Worm (Caenorhabditis elegans): ENCODE measurements around the gene popl-7.
A peak's percentile ranks its signal among the peaks of the same experiment; 100 is the strongest.

The popl-7 gene

DNA sequence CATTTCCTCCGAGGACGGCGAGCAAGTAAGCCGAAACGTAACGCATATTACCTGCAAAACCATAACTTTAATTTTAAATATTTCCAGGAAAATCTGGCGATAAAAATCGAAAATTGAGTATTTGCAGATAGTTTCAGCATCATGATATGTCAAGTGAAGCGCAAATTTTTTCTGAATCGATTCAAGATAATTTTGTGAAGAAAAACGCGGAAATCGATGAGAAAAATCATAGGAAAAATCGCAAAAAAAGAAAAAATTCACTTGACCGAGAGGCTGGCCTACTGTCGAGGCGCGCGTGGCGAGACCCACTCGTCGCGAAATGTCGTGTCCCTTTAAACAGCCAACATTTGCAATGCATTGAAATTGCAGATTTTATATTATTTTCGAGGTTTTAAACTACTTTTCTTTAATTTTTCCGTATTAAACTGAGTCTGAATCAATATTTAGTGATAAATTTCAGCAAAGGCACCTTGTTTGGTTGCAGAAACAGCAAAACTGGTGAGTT, at the start of gene popl-7, which contains the start of the genes rla-2 and Y62E10A.24:
popl-7 (plus strand) TSS at position 455 of the 505 bp plus-strand sequence.
rla-2 (minus strand) TSS at position 51 of the 505 bp plus-strand sequence.
Y62E10A.24 (plus strand) TSS at position 476 of the 505 bp plus-strand sequence.
- TF ChIP-seq ceh-48 (tag; optimal IDR thresholded peaks at IDR 0.05) (no peak), ceh-30 (tag; optimal IDR thresholded peaks at IDR 0.05) (no peak), ztf-16 (tag; optimal IDR thresholded peaks at IDR 0.05) (no peak), hlh-8 (tag; optimal IDR thresholded peaks at IDR 0.05) (no peak)

DNA sequence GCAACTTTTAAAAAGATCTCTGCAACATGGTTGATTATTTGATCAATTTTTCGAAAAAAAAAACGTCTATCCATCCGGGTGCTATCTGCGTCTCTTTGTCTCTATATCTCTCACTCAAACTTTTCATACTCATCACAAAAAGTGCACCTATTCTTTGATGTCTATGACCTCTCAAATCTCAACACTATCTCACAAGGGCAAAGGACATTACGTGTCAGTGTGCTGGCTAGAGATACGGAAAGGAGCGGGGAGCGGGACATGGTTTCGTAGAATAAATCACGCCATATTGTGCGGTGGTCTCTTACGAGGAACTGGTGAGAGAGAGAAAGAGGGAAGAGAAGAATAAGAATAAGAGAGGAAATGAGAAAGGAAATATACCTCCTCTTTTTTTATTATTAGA, 48.1 kb upstream of the popl-7 start:
- TF ChIP-seq ceh-45 (GFP tag; IDR thresholded peaks at IDR 0.05) (no peak), pha-4 (tag; optimal IDR thresholded peaks at IDR 0.05) (no peak), ceh-6 (GFP tag; optimal IDR thresholded peaks at IDR 0.05) (no peak), sox-4 (tag; optimal IDR thresholded peaks at IDR 0.05) (no peak), hlh-8 (tag; optimal IDR thresholded peaks at IDR 0.05) (no peak), unc-55 (GFP tag; optimal IDR thresholded peaks at IDR 0.05) (no peak), T23F11.4 (GFP tag; optimal IDR thresholded peaks at IDR 0.05) (no peak), ceh-24 (tag; optimal IDR thresholded peaks at IDR 0.05) (no peak), pax-1 (tag; optimal IDR thresholded peaks at IDR 0.05) (no peak), ttx-3 (tag; optimal IDR thresholded peaks at IDR 0.05) (no peak), dve-1 (tag; optimal IDR thresholded peaks at IDR 0.05) (no peak), Y22D7AL.16 (tag; optimal IDR thresholded peaks at IDR 0.05) (no peak), sox-2 (GFP tag; IDR thresholded peaks at IDR 0.05) (no peak), ceh-2 (tag; optimal IDR thresholded peaks at IDR 0.05) (no peak), pqm-1 (tag; optimal IDR thresholded peaks at IDR 0.05) (no peak), ztf-16 (tag; optimal IDR thresholded peaks at IDR 0.05) (no peak)

DNA sequence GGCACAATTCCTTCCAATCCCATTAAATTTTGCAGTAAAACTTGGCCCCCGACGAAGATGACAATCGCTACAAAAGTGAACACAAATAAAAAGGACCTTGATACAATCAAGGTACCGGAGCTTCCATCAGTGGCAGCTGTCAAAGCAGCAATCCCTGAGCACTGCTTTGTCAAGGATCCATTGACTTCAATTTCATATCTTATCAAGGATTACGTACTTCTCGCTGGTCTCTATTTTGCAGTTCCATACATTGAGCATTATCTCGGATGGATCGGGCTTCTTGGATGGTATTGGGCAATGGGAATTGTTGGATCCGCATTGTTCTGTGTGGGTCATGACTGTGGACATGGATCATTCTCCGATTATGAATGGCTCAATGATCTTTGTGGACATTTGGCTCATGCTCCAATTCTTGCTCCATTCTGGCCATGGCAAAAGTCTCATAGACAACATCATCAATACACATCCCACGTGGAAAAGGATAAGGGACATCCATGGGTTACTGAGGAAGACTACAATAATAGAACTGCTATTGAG, 46.6 kb upstream of the popl-7 start, which contains the start of gene fat-2:
fat-2 (plus strand) TSS at position 51 of the 537 bp plus-strand sequence.
- TF ChIP-seq ceh-45 (GFP tag; IDR thresholded peaks at IDR 0.05) (no peak), ceh-24 (tag; optimal IDR thresholded peaks at IDR 0.05) (no peak)

DNA sequence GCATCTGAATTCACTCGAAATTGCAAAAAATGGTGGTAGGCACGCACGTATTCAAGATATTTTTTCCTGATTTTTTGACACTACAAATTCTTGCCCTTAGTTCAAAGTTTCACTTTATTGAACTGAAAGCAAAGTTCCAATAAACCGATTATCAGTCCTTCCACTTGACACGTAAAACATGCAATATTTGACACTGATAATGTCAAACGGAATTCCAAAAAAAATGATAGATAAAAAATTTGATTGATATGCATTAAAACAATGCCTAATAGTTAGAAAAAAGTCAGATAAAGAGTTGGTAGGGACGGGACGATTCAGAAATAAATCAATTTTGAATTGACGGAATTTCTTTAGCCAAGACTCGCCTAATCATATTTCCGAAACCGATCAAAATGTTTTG, 43.4 kb upstream of the popl-7 start:
- TF ChIP-seq tbx-7 (tag; optimal IDR thresholded peaks at IDR 0.05) (no peak), elt-2 (tag; optimal IDR thresholded peaks at IDR 0.05) (peak; percentile 50)

DNA sequence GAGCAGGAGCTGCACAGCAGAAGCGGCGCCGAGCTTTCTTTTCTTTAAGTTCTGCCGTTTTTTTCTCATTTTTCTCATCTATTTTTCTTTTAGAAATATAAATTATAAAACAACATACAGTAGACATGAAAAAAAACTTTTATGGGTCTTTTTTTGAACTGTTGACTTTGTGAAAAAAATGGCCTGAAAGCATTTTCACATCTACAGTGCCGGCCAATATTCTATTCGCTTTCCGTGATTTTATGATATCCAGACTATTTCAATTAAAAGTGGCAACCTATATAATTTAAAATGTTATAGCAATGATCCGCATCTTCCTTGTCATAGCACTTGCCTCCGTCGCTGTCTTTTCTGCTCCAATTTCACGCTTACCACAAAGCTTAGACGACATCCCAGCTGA, 42.4 kb upstream of the popl-7 start, which contains the start of gene far-6:
far-6 (plus strand) TSS at position 301 of the 400 bp plus-strand sequence.
- TF ChIP-seq Y22D7AL.16 (tag; optimal IDR thresholded peaks at IDR 0.05) (no peak), elt-2 (tag; optimal IDR thresholded peaks at IDR 0.05) (no peak), ceh-18 (tag; optimal IDR thresholded peaks at IDR 0.05) (no peak), pax-1 (tag; optimal IDR thresholded peaks at IDR 0.05) (no peak), unc-55 (GFP tag; optimal IDR thresholded peaks at IDR 0.05) (no peak), ceh-22 (tag; optimal IDR thresholded peaks at IDR 0.05) (no peak), syd-9 (tag; optimal IDR thresholded peaks at IDR 0.05) (no peak), pha-4 (tag; optimal IDR thresholded peaks at IDR 0.05) (no peak), ceh-48 (tag; optimal IDR thresholded peaks at IDR 0.05) (no peak), ceh-19 (GFP tag; optimal IDR thresholded peaks at IDR 0.05) (no peak), fkh-6 (tag; optimal IDR thresholded peaks at IDR 0.05) (no peak), unc-3 (GFP tag; conservative IDR thresholded peaks at IDR 0.05) (no peak), unc-3 (tag; optimal IDR thresholded peaks at IDR 0.05) (no peak), nfya-1 (tag; optimal IDR thresholded peaks at IDR 0.05) (no peak), ztf-16 (tag; optimal IDR thresholded peaks at IDR 0.05) (no peak), nhr-11 (tag; optimal IDR thresholded peaks at IDR 0.05) (no peak), ttx-3 (tag; optimal IDR thresholded peaks at IDR 0.05) (no peak), K09A11.1 (tag; optimal IDR thresholded peaks at IDR 0.05; ENCODE audit: insufficient read depth) (no peak), hlh-8 (tag; optimal IDR thresholded peaks at IDR 0.05) (no peak), F13H6.1 (tag; optimal IDR thresholded peaks at IDR 0.05) (no peak), sox-2 (GFP tag; IDR thresholded peaks at IDR 0.05) (no peak)
